Worm (Caenorhabditis elegans) whole organism, early embryonic: ENCODE results near the gene ifb-1.

ENCODE experiments used
- B0310.2 ChIP-seq: sonication (generic microtip); optimal IDR thresholded peaks from 2 replicates; lab custom pipeline; 2016; ENCODE audit warnings: mild to moderate bottlenecking, missing genetic modification characterization, missing compliant biosample characterization
- F13C5.2 ChIP-seq: sonication (generic microtip); optimal IDR thresholded peaks from 2 replicates; lab custom pipeline; 2017; ENCODE audit warnings: mild to moderate bottlenecking, missing genetic modification characterization, inconsistent platforms, missing compliant biosample characterization
- aly-1 ChIP-seq: sonication (generic microtip); optimal IDR thresholded peaks from 2 replicates; lab custom pipeline; 2016; ENCODE audit warnings: missing genetic modification characterization, missing compliant biosample characterization
- ama-1 ChIP-seq: fragments of 150-350 bp; optimal IDR thresholded peaks from 2 replicates; lab custom pipeline; 2014
- ceh-13 ChIP-seq: fragments of 200-800 bp; sonication (Bioruptor generic); optimal IDR thresholded peaks from 2 replicates; lab custom pipeline; 2018; ENCODE audit warnings: mild to moderate bottlenecking, missing genetic modification characterization, missing compliant biosample characterization
- ceh-36 ChIP-seq: sonication (generic microtip); optimal IDR thresholded peaks from 2 replicates; lab custom pipeline; 2016; ENCODE audit warnings: missing genetic modification characterization, inconsistent platforms, missing compliant biosample characterization
- ets-7 ChIP-seq: sonication (generic microtip); optimal IDR thresholded peaks from 2 replicates; lab custom pipeline; 2016; ENCODE audit warnings: missing genotype, missing genetic modification characterization, missing compliant biosample characterization
- flt-1 ChIP-seq: fragments of 200-800 bp; sonication (Bioruptor generic); IDR thresholded peaks from 2 replicates; pipeline ENCODE4 v1.3.6; 2022; ENCODE audit warnings: missing genetic modification characterization, missing compliant biosample characterization
- hmbx-1 ChIP-seq: sonication (generic microtip); optimal IDR thresholded peaks from 2 replicates; lab custom pipeline; 2016; ENCODE audit warnings: mild to moderate bottlenecking, missing genetic modification characterization, missing compliant biosample characterization
- hmg-4 ChIP-seq: fragments of 200-800 bp; sonication (Bioruptor generic); optimal IDR thresholded peaks from 2 replicates; lab custom pipeline; 2018; ENCODE audit warnings: mild to moderate bottlenecking, missing genetic modification characterization, missing compliant biosample characterization
- hnd-1 ChIP-seq: sonication (generic microtip); optimal IDR thresholded peaks from 2 replicates; lab custom pipeline; 2016; ENCODE audit warnings: missing genetic modification characterization, missing compliant biosample characterization
- pes-1 ChIP-seq: fragments of 200-800 bp; sonication (Bioruptor generic); IDR thresholded peaks from 2 replicates; pipeline ENCODE4 v1.3.6; 2022; ENCODE audit warnings: missing genetic modification reagents, missing genetic modification characterization, missing compliant biosample characterization
- scrt-1 ChIP-seq: fragments of 200-800 bp; sonication (Bioruptor generic); IDR thresholded peaks from 2 replicates; pipeline ENCODE4 v1.3.6; 2022; ENCODE audit warnings: missing genetic modification characterization, missing compliant biosample characterization
- sea-1 ChIP-seq: fragments of 200-800 bp; sonication (Bioruptor generic); conservative IDR thresholded peaks from 2 replicates; pipeline ENCODE4 v1.3.6; 2022; ENCODE audit warnings: missing genetic modification characterization, missing compliant biosample characterization
- tbx-11 ChIP-seq: fragments of 200-800 bp; sonication (Bioruptor generic); IDR thresholded peaks from 2 replicates; pipeline ENCODE4 v1.3.6; 2022; ENCODE audit warnings: missing genetic modification characterization, missing compliant biosample characterization
- tbx-37 ChIP-seq: fragments of 200-800 bp; sonication (Bioruptor generic); conservative IDR thresholded peaks from 2 replicates; pipeline ENCODE4 v1.3.6; 2022; ENCODE audit warnings: missing genetic modification reagents, missing genetic modification characterization, missing compliant biosample characterization
- tra-4 ChIP-seq: sonication (generic microtip); optimal IDR thresholded peaks from 2 replicates; lab custom pipeline; 2017; ENCODE audit warnings: missing genetic modification characterization, missing compliant biosample characterization

ifb-1 gene

DNA sequence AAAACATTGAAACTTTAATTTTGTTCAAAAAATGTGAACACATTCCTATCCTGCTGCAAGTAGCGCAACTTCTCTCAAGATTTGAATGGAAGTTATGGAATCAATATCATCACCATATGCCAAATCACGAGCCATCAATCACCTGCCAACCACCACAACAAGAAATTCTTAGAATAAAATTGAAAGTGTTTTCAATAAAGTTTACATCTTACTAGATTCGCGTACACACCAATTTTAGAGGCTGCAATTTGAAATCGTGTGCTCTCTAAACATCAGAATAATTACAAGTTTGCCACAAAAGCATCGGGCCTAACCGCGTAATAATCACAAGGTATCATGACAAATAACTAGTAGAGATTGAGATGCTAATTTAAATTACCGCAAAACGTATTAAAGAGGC, 9.5 kb downstream of the ifb-1 start:
- no peak for TF ChIP-seq aly-1 (tag; lab: Kevin White, UChicago)
- no peak for TF ChIP-seq tbx-11
- TF ChIP-seq ama-1: no peak
- no peak for TF ChIP-seq ets-7 (tag; lab: Kevin White, UChicago)

- TF ChIP-seq aly-1 (tag; lab: Kevin White, UChicago) (no peak), flt-1 (GFP tag; lab: Robert Waterston, UW) (no peak), tbx-11 (no peak), ama-1 (no peak), ceh-13 (GFP tag; lab: Kevin White, UChicago) (no peak), tra-4 (tag; lab: Kevin White, UChicago) (no peak), hmbx-1 (tag; lab: Kevin White, UChicago) (no peak), hmg-4 (GFP tag; lab: Kevin White, UChicago) (no peak)
Observed at ce11 chrII:5777372-5777771, 12.0 kb downstream of the ifb-1 start.

DNA sequence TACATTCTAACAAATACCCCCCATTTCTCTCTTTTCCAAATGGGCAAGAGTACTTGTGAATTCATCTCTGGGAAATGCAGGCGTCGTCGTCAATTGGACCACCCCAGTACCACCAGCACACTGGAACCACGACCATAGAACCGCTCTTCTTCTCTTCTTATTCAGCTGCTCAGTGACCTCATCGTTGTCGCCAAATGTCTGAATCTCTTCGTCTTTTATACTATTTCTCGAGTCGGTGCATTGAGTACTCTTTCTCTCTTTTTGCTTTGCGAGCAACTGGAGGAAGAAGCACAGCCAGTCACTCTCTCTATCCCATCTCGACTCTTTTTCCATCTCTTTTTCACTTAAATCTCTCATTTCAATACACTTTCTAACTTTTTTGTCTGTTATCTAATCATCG, 14.4 kb downstream of the ifb-1 start:
- TF ChIP-seq hnd-1 (no peak), F13C5.2 (tag; lab: Kevin White, UChicago) (peak; percentile 18), ama-1 (no peak)

DNA sequence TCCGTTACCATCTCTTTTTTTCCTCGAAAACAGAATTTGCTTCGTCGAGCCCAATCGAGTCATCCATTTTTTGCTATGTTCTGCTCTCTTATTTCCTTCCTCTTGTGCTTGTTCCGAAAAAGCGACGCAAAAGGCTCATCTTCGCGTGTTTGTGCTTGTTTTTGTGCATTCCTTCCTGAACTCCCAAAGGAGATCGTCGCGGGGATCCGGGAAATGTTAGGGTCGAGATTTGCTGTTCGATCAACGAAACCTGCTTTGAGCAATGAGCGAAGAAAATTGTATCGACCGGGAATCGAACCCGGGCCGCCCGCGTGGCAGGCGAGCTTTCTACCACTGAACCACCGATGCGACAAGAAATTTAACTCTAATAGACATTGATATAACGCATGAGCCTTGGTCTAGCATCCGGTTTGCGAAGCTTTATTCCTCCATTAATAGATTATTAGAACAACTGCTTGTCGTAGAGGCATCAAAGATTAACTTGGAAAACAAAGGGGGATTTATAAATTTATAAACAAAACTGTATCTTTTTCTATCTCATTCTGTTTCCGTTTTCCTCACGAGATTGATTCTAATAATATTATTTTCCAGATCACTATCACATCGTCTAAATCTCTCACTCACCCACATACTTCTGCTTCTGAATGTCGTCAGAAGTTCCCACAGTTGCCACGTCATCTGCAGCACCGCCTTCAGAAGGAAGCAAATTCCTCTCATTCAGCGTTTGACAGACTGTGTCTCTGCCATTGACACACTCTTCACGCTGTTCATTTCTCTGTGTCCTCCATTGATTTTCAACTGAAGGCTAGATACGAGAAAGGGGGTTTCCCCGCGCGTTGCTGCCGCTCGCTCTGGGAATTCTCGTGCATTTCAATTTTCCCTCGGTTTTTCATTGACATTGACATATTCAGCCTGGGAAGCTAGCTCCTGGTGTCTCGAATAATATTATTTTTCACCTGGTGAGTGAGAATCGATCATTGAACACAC, 16.8 kb downstream of the ifb-1 start, which contains the start of gene K05F1.6:
K05F1.6 (plus strand) TSS at position 586 of the 987 bp plus-strand sequence.
- TF ChIP-seq ceh-13 (GFP tag; lab: Kevin White, UChicago) (peak; percentile 42), ceh-36 (tag; lab: Kevin White, UChicago) (peak; percentile 58), ama-1 (no peak), B0310.2 (tag; lab: Kevin White, UChicago) (peak; percentile 77), tra-4 (tag; lab: Kevin White, UChicago) (no peak), ets-7 (tag; lab: Kevin White, UChicago) (peak; percentile 58), aly-1 (tag; lab: Kevin White, UChicago) (peak; percentile 92), pes-1 (GFP tag; lab: Robert Waterston, UW) (peak; percentile 79), hmbx-1 (tag; lab: Kevin White, UChicago) (peak; percentile 4), scrt-1 (GFP tag; lab: Robert Waterston, UW) (peak; percentile 68), F13C5.2 (tag; lab: Kevin White, UChicago) (peak; percentile 3), tbx-37 (GFP tag; lab: Robert Waterston, UW) (peak; percentile 17; the same call in 1 of the 2 replicates), flt-1 (GFP tag; lab: Robert Waterston, UW) (peak; percentile 9; the same call in 1 of the 2 replicates), sea-1 (peak; percentile 59; the same call in 1 of the 2 replicates), hnd-1 (peak; percentile 38), hmg-4 (GFP tag; lab: Kevin White, UChicago) (peak; percentile 88), tbx-11 (peak; percentile 71)

ce11 chrII:5785504-5785903, 20.1 kb downstream of the ifb-1 start:
- no peak for TF ChIP-seq aly-1 (tag; lab: Kevin White, UChicago)
- TF ChIP-seq F13C5.2 (tag; lab: Kevin White, UChicago): no peak
- no peak for TF ChIP-seq tbx-37 (GFP tag; lab: Robert Waterston, UW)
- no peak for TF ChIP-seq hnd-1
- no peak for TF ChIP-seq ama-1
- TF ChIP-seq scrt-1 (GFP tag; lab: Robert Waterston, UW): no peak
- TF ChIP-seq hmbx-1 (tag; lab: Kevin White, UChicago): no peak
- no peak for TF ChIP-seq sea-1
- no peak for TF ChIP-seq tbx-11
- no peak for TF ChIP-seq ceh-13 (GFP tag; lab: Kevin White, UChicago)
- no peak for TF ChIP-seq flt-1 (GFP tag; lab: Robert Waterston, UW)
- no peak for TF ChIP-seq B0310.2 (tag; lab: Kevin White, UChicago)
- no peak for TF ChIP-seq pes-1 (GFP tag; lab: Robert Waterston, UW)
- TF ChIP-seq ets-7 (tag; lab: Kevin White, UChicago): no peak
- no peak for TF ChIP-seq tra-4 (tag; lab: Kevin White, UChicago)
- TF ChIP-seq hmg-4 (GFP tag; lab: Kevin White, UChicago): no peak

- TF ChIP-seq tra-4 (tag; lab: Kevin White, UChicago) (no peak), ets-7 (tag; lab: Kevin White, UChicago) (no peak), ceh-13 (GFP tag; lab: Kevin White, UChicago) (no peak), hmbx-1 (tag; lab: Kevin White, UChicago) (no peak), B0310.2 (tag; lab: Kevin White, UChicago) (no peak), hnd-1 (no peak), scrt-1 (GFP tag; lab: Robert Waterston, UW) (no peak), flt-1 (GFP tag; lab: Robert Waterston, UW) (no peak)
Observed at ce11 chrII:5788815-5789214, 23.4 kb downstream of the ifb-1 start, which contains the start of gene K05F1.13. Gene K05F1.13, plus strand, starts transcription at chrII:5789115.

- no peak for TF ChIP-seq ets-7 (tag; lab: Kevin White, UChicago)
- TF ChIP-seq tra-4 (tag; lab: Kevin White, UChicago): no peak
- no peak for TF ChIP-seq ama-1
- no peak for TF ChIP-seq ceh-13 (GFP tag; lab: Kevin White, UChicago)
- no peak for TF ChIP-seq F13C5.2 (tag; lab: Kevin White, UChicago)
- TF ChIP-seq ceh-36 (tag; lab: Kevin White, UChicago): no peak
- TF ChIP-seq aly-1 (tag; lab: Kevin White, UChicago): no peak
- TF ChIP-seq scrt-1 (GFP tag; lab: Robert Waterston, UW): no peak
- TF ChIP-seq hmbx-1 (tag; lab: Kevin White, UChicago): no peak
- TF ChIP-seq flt-1 (GFP tag; lab: Robert Waterston, UW): no peak
- TF ChIP-seq pes-1 (GFP tag; lab: Robert Waterston, UW): no peak
- no peak for TF ChIP-seq tbx-11
- TF ChIP-seq hmg-4 (GFP tag; lab: Kevin White, UChicago): no peak
- no peak for TF ChIP-seq B0310.2 (tag; lab: Kevin White, UChicago)
- TF ChIP-seq sea-1: no peak
- no peak for TF ChIP-seq tbx-37 (GFP tag; lab: Robert Waterston, UW)
- no peak for TF ChIP-seq hnd-1
Observed at ce11 chrII:5790313-5790773, 24.9 kb downstream of the ifb-1 start, which contains the start of gene lect-2. Gene lect-2, plus strand, starts transcription at chrII:5790723.
